Fruit fly (Drosophila melanogaster) whole organism, prepupa: Measurements from ENCODE around the gene mRpL44.

Source experiments
- CG11294 ChIP-seq: fragments of 200-800 bp; sonication (Bioruptor generic); IDR thresholded peaks from 2 replicates; pipeline ENCODE4 v1.3.6; 2022; ENCODE audit warnings: missing biosample characterization, missing genetic modification characterization
- CG31627 ChIP-seq: fragments of 200-800 bp; sonication (Bioruptor generic); optimal IDR thresholded peaks from 3 replicates; lab custom pipeline; 2016; ENCODE audit warnings: missing biosample characterization, missing genetic modification characterization
- CG7368 ChIP-seq: fragments of 200-800 bp; sonication (Bioruptor generic); optimal IDR thresholded peaks from 3 replicates; lab custom pipeline; 2016; ENCODE audit warnings: missing biosample characterization, missing genetic modification characterization
- Eip93F ChIP-seq: fragments of 200-800 bp; sonication (Bioruptor generic); optimal IDR thresholded peaks from 2 replicates; lab custom pipeline; 2016; ENCODE audit warnings: missing biosample characterization, mild to moderate bottlenecking, missing genetic modification characterization
- Lpt ChIP-seq: fragments of 200-800 bp; sonication (Bioruptor generic); optimal IDR thresholded peaks from 3 replicates; lab custom pipeline; 2016; ENCODE audit warnings: missing biosample characterization, missing genetic modification characterization
- achi ChIP-seq: fragments of 200-800 bp; sonication (Bioruptor generic); optimal IDR thresholded peaks from 3 replicates; lab custom pipeline; 2016; ENCODE audit warnings: missing biosample characterization, missing genetic modification characterization
- dac ChIP-seq: fragments of 200-800 bp; sonication (Bioruptor generic); optimal IDR thresholded peaks from 2 replicates; lab custom pipeline; 2017; ENCODE audit warnings: missing biosample characterization, mild to moderate bottlenecking, missing genetic modification characterization
- eg ChIP-seq: fragments of 200-800 bp; sonication (Bioruptor generic); IDR thresholded peaks from 3 replicates; pipeline ENCODE4 v1.3.6; 2022; ENCODE audit warnings: missing biosample characterization, missing genetic modification characterization
- fkh ChIP-seq: fragments of 200-800 bp; sonication (Bioruptor generic); optimal IDR thresholded peaks from 3 replicates; lab custom pipeline; 2017; ENCODE audit warnings: missing biosample characterization, mild to moderate bottlenecking, missing genetic modification characterization, moderate library complexity
- net ChIP-seq: fragments of 200-800 bp; sonication (Bioruptor generic); optimal IDR thresholded peaks from 3 replicates; lab custom pipeline; 2016; ENCODE audit warnings: missing biosample characterization, missing genetic modification characterization
- ss ChIP-seq, 2 experiments: fragments of 200-800 bp; sonication (Bioruptor generic); optimal IDR thresholded peaks; 2 replicates in 1 of 2; 3 replicates in 1 of 2; lab custom pipeline; 2017 to 2018; ENCODE audit warnings: mild to moderate bottlenecking in 2 of 2, missing biosample characterization in 2 of 2, missing genetic modification characterization in 2 of 2, moderate library complexity in 1 of 2
- svp ChIP-seq: fragments of 200-800 bp; sonication (Bioruptor generic); peaks from one replicate; lab custom pipeline; 2016; ENCODE audit warnings: missing biosample characterization, missing genetic modification characterization
- vri ChIP-seq: fragments of 200-800 bp; sonication (Bioruptor generic); optimal IDR thresholded peaks from 3 replicates; lab custom pipeline; 2016; ENCODE audit warnings: missing biosample characterization, mild to moderate bottlenecking, missing genetic modification characterization

DNA sequence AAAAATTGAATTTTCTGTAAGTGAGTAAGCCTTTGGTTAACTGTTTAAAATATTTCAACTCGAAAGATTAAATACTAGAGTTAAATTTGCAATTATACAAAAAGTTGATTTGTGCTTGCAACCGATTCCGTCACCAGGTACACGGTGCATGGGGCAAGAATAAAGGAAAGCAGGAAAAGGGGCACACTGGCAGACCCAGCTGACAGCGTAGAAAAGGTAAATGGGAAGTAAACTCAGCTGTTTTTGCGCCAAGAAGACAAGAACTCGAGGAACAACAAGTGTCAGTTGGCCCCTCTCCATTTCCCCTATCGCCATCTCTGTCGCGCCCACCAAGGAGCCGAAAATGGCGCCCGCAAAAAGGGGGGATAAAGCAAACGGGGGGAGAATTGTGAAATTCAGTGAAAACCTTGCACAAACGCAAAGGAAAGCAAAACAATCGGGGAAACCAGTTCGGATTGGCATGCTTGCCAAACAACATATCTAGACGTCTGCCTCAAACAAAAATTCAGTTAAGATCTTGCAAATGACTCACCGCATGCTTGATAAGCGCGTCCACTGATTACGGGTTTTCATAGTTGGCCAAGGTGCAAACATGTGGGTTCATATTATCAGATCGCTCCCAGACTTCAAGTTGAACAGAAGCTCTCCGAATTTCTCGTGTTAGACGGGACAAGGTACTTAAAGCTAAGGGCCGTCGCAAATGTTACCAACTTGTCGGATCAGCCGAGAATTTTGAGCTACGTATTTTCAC, 7.1 kb downstream of the mRpL44 start:
- TF ChIP-seq net (GFP tag; lab: Kevin White, UChicago) (no peak), eg (GFP tag; lab: Robert Waterston, UW) (0 out of 3 replicates have a peak, but pooled peaks have one; percentile 15), CG31627 (GFP tag; lab: Kevin White, UChicago) (no peak), ss (GFP tag; optimal IDR thresholded peaks at IDR 0.05; lab: Kevin White, UChicago) (peak in 1 of 2 experiments; percentile 37), Lpt (GFP tag; lab: Kevin White, UChicago) (no peak), CG11294 (no peak), dac (GFP tag; lab: Kevin White, UChicago) (no peak), vri (no peak), Eip93F (GFP tag; lab: Kevin White, UChicago) (no peak), CG7368 (GFP tag; lab: Kevin White, UChicago) (no peak), svp (GFP tag; lab: Kevin White, UChicago) (no peak), achi (peak; percentile 58), fkh (no peak)
